Fruit fly (Drosophila melanogaster) whole organism, embryonic: Measurements from ENCODE around the gene Mst89B.

ENCODE experiments used
- Abd-B ChIP-seq: fragments of 200-800 bp; sonication (Bioruptor generic); optimal IDR thresholded peaks from 2 replicates; lab custom pipeline; 2018; ENCODE audit warnings: missing biosample characterization, mild to moderate bottlenecking, missing genetic modification characterization, moderate library complexity
- B-H1 ChIP-seq: fragments of 200-800 bp; sonication (Bioruptor generic); IDR thresholded peaks from 3 replicates; pipeline ENCODE4 v1.3.6; 2022; ENCODE audit warnings: missing biosample characterization, missing genetic modification characterization
- Blimp-1 ChIP-seq: fragments of 200-800 bp; sonication (Bioruptor generic); optimal IDR thresholded peaks from 3 replicates; lab custom pipeline; 2018; ENCODE audit warnings: missing biosample characterization, missing genetic modification characterization, mild to moderate bottlenecking, moderate library complexity, missing genetic modification reagents
- BtbVII ChIP-seq: fragments of 200-800 bp; sonication (Bioruptor generic); optimal IDR thresholded peaks from 3 replicates; lab custom pipeline; 2017; ENCODE audit warnings: missing biosample characterization, mild to moderate bottlenecking, missing genetic modification characterization
- CG10321 ChIP-seq: fragments of 200-800 bp; sonication (Bioruptor generic); IDR thresholded peaks from 2 replicates; pipeline ENCODE4 v1.3.6; 2022; ENCODE audit warnings: missing biosample characterization, missing genetic modification characterization
- CG10431 ChIP-seq: fragments of 200-800 bp; sonication (Bioruptor generic); optimal IDR thresholded peaks from 3 replicates; lab custom pipeline; 2018; ENCODE audit warnings: missing biosample characterization, mild to moderate bottlenecking, missing genetic modification characterization
- CG10462 ChIP-seq: fragments of 200-800 bp; sonication (Bioruptor generic); optimal IDR thresholded peaks from 2 replicates; lab custom pipeline; 2016; ENCODE audit warnings: missing biosample characterization, missing genetic modification characterization
- CG12219 ChIP-seq: fragments of 200-800 bp; sonication (Bioruptor generic); optimal IDR thresholded peaks from 3 replicates; lab custom pipeline; 2018; ENCODE audit warnings: missing biosample characterization, mild to moderate bottlenecking, missing genetic modification characterization
- CG12391 ChIP-seq: fragments of 200-800 bp; sonication (Bioruptor generic); optimal IDR thresholded peaks from 3 replicates; lab custom pipeline; 2018; ENCODE audit warnings: missing biosample characterization, mild to moderate bottlenecking, missing genetic modification characterization, moderate library complexity
- CG12769 ChIP-seq: fragments of 200-800 bp; sonication (Bioruptor generic); optimal IDR thresholded peaks from 2 replicates; lab custom pipeline; 2019; ENCODE audit warnings: missing biosample characterization, mild to moderate bottlenecking, missing genetic modification characterization, moderate library complexity
- CG1647 ChIP-seq: fragments of 200-800 bp; sonication (Bioruptor generic); optimal IDR thresholded peaks from 3 replicates; lab custom pipeline; 2016; ENCODE audit warnings: missing biosample characterization, missing genetic modification characterization
- CG16863 ChIP-seq: fragments of 200-800 bp; sonication (Bioruptor generic); optimal IDR thresholded peaks from 3 replicates; lab custom pipeline; 2016; ENCODE audit warnings: missing biosample characterization, missing genetic modification characterization
- CG17612 ChIP-seq: fragments of 200-800 bp; sonication (Bioruptor generic); IDR thresholded peaks from 2 replicates; pipeline ENCODE4 v1.3.6; 2022; ENCODE audit warnings: missing biosample characterization, missing genetic modification characterization
- CG18764 ChIP-seq: fragments of 200-800 bp; sonication (Bioruptor generic); optimal IDR thresholded peaks from 3 replicates; lab custom pipeline; 2016; ENCODE audit warnings: missing biosample characterization, missing genetic modification characterization
- CG3847 ChIP-seq: fragments of 200-800 bp; sonication (Bioruptor generic); IDR thresholded peaks from 2 replicates; pipeline ENCODE4 v1.3.6; 2022; ENCODE audit warnings: missing biosample characterization, missing genetic modification characterization
- CG5180 ChIP-seq: fragments of 200-800 bp; sonication (Bioruptor generic); optimal IDR thresholded peaks from 3 replicates; lab custom pipeline; 2017; ENCODE audit warnings: missing biosample characterization, missing genetic modification characterization, mild to moderate bottlenecking, moderate library complexity, missing genetic modification reagents
- CG6254 ChIP-seq: fragments of 200-800 bp; sonication (Bioruptor generic); optimal IDR thresholded peaks from 3 replicates; lab custom pipeline; 2017; ENCODE audit warnings: mild to moderate bottlenecking, missing biosample characterization, missing genetic modification reagents, missing genetic modification characterization
- CG7786 ChIP-seq: fragments of 200-800 bp; sonication (Bioruptor generic); optimal IDR thresholded peaks from 2 replicates; lab custom pipeline; 2016; ENCODE audit warnings: missing biosample characterization, missing genetic modification characterization
- CG8478 ChIP-seq: fragments of >200 bp; optimal IDR thresholded peaks from 2 replicates; lab custom pipeline; 2018
- CG9797 ChIP-seq: fragments of 200-800 bp; sonication (Bioruptor generic); optimal IDR thresholded peaks from 3 replicates; lab custom pipeline; 2018; ENCODE audit warnings: missing biosample characterization, mild to moderate bottlenecking, missing genetic modification characterization
- E2f1 ChIP-seq: fragments of 200-800 bp; sonication (Bioruptor generic); IDR thresholded peaks from 2 replicates; pipeline ENCODE4 v1.3.6; 2022; ENCODE audit warnings: missing biosample characterization, missing genetic modification characterization
- Hr3 ChIP-seq: fragments of 200-800 bp; sonication (Bioruptor generic); optimal IDR thresholded peaks from 3 replicates; lab custom pipeline; 2016; ENCODE audit warnings: missing biosample characterization, missing genetic modification characterization
- Hsf ChIP-seq: fragments of 200-800 bp; sonication (Bioruptor generic); optimal IDR thresholded peaks from 3 replicates; lab custom pipeline; 2016; ENCODE audit warnings: missing biosample characterization, missing genetic modification characterization
- Med ChIP-seq: fragments of 200-800 bp; sonication (Bioruptor generic); peaks from one replicate; lab custom pipeline; 2016; ENCODE audit warnings: missing biosample characterization, missing genetic modification characterization, mild to moderate bottlenecking, inconsistent platforms, moderate library complexity
- Opbp ChIP-seq: fragments of 200-800 bp; sonication (Bioruptor generic); IDR thresholded peaks from 3 replicates; pipeline ENCODE4 v1.3.6; 2022; ENCODE audit warnings: missing biosample characterization, missing genetic modification characterization; ENCODE audit not compliant: partially characterized antibody
- Optix ChIP-seq: fragments of 200-800 bp; sonication (Bioruptor generic); IDR thresholded peaks from 3 replicates; pipeline ENCODE4 v1.3.6; 2022; ENCODE audit warnings: missing biosample characterization, missing genetic modification characterization
- Pdp1 ChIP-seq, 2 experiments: fragments of 200-800 bp; sonication (Bioruptor generic); optimal IDR thresholded peaks; 3 replicates each; lab custom pipeline; 2016; ENCODE audit warnings: missing biosample characterization in 2 of 2, missing genetic modification characterization in 2 of 2, mild to moderate bottlenecking in 1 of 2, moderate library complexity in 1 of 2
- Rfx ChIP-seq: fragments of 200-800 bp; sonication (Bioruptor generic); IDR thresholded peaks from 2 replicates; pipeline ENCODE4 v1.3.6; 2022; ENCODE audit warnings: missing biosample characterization, missing genetic modification characterization
- ab ChIP-seq: fragments of 200-800 bp; sonication (Bioruptor generic); optimal IDR thresholded peaks from 2 replicates; lab custom pipeline; 2016; ENCODE audit warnings: missing biosample characterization, missing genetic modification characterization
- amos ChIP-seq: fragments of 200-800 bp; sonication (Bioruptor generic); IDR thresholded peaks from 2 replicates; pipeline ENCODE4 v1.3.6; 2022; ENCODE audit warnings: missing biosample characterization, missing genetic modification characterization; ENCODE audit not compliant: partially characterized antibody
- aop ChIP-seq: fragments of 200-800 bp; sonication (Bioruptor generic); IDR thresholded peaks from 2 replicates; pipeline ENCODE4 v1.3.6; 2022; ENCODE audit warnings: missing biosample characterization, missing genetic modification characterization
- crc ChIP-seq: fragments of 200-800 bp; sonication (Bioruptor generic); optimal IDR thresholded peaks from 2 replicates; lab custom pipeline; 2016; ENCODE audit warnings: missing biosample characterization, missing genetic modification characterization
- da ChIP-seq: fragments of 200-800 bp; sonication (Bioruptor generic); optimal IDR thresholded peaks from 2 replicates; lab custom pipeline; 2016; ENCODE audit warnings: missing biosample characterization, missing genetic modification characterization
- eve ChIP-seq, 2 experiments: fragments of >200 bp; optimal IDR thresholded peaks; 2 replicates each; lab custom pipeline; 2017; ENCODE audit warnings: missing biosample characterization in 2 of 2, missing genetic modification characterization in 2 of 2
- fru ChIP-seq: fragments of >200 bp; optimal IDR thresholded peaks from 2 replicates; lab custom pipeline; 2017
- gfzf ChIP-seq: fragments of 200-800 bp; sonication (Bioruptor generic); optimal IDR thresholded peaks from 2 replicates; lab custom pipeline; 2016; ENCODE audit warnings: missing biosample characterization, mild to moderate bottlenecking, missing genetic modification characterization, moderate library complexity
- gsb ChIP-seq: fragments of 200-800 bp; sonication (Bioruptor generic); IDR thresholded peaks from 2 replicates; pipeline ENCODE4 v1.3.6; 2022; ENCODE audit warnings: missing biosample characterization, missing genetic modification characterization
- ind ChIP-seq: fragments of 200-800 bp; sonication (Bioruptor generic); optimal IDR thresholded peaks from 3 replicates; lab custom pipeline; 2016; ENCODE audit warnings: missing biosample characterization, missing genetic modification characterization
- nmo ChIP-seq: fragments of 200-800 bp; sonication (Bioruptor generic); optimal IDR thresholded peaks from 2 replicates; lab custom pipeline; 2018; ENCODE audit warnings: missing biosample characterization, mild to moderate bottlenecking, missing genetic modification characterization, moderate library complexity
- peb ChIP-seq: fragments of 200-800 bp; sonication (Bioruptor generic); IDR thresholded peaks from 2 replicates; pipeline ENCODE4 v1.3.6; 2022; ENCODE audit warnings: missing biosample characterization, missing genetic modification characterization
- pum ChIP-seq: fragments of 200-800 bp; sonication (Bioruptor generic); optimal IDR thresholded peaks from 2 replicates; lab custom pipeline; 2016; ENCODE audit warnings: missing biosample characterization, missing genetic modification characterization
- schlank ChIP-seq: fragments of 200-800 bp; sonication (Bioruptor generic); optimal IDR thresholded peaks from 2 replicates; lab custom pipeline; 2018; ENCODE audit warnings: missing biosample characterization, mild to moderate bottlenecking, missing genetic modification characterization
- sob ChIP-seq: fragments of 200-800 bp; sonication (Bioruptor generic); IDR thresholded peaks from 2 replicates; pipeline ENCODE4 v1.3.6; 2022; ENCODE audit warnings: missing biosample characterization, missing genetic modification characterization
- unc-4 ChIP-seq: fragments of 200-800 bp; sonication (Bioruptor generic); IDR thresholded peaks from 2 replicates; pipeline ENCODE4 v1.3.6; 2022; ENCODE audit warnings: missing biosample characterization, missing genetic modification characterization; ENCODE audit not compliant: partially characterized antibody
- z ChIP-seq: fragments of 200-800 bp; sonication (Bioruptor generic); IDR thresholded peaks from 3 replicates; pipeline ENCODE4 v1.3.6; 2022; ENCODE audit warnings: missing biosample characterization, missing genetic modification characterization
- zfh1 ChIP-seq: fragments of 200-800 bp; sonication (Bioruptor generic); IDR thresholded peaks from 3 replicates; pipeline ENCODE4 v1.3.6; 2022; ENCODE audit warnings: missing biosample characterization, missing genetic modification characterization

Mst89B gene

dm6 chr3R:16249829-16250814 is 16.7 kb upstream of the Mst89B start (continued):
- peak; percentile 94 for TF ChIP-seq Med (GFP tag; lab: Kevin White, UChicago)
- no peak for TF ChIP-seq sob (GFP tag; lab: Robert Waterston, UW)
- peak; percentile 76 for TF ChIP-seq CG8478 (lab: Kevin White, UChicago)
- peak; percentile 6 for TF ChIP-seq CG12219 (GFP tag; lab: Kevin White, UChicago)
- no peak for TF ChIP-seq pum (GFP tag; lab: Kevin White, UChicago)
- peak; percentile 4 to 82 for TF ChIP-seq Pdp1 (GFP tag; optimal IDR thresholded peaks at IDR 0.05; lab: Kevin White, UChicago)
- TF ChIP-seq z (GFP tag; lab: Robert Waterston, UW) = no peak
- TF ChIP-seq gfzf (GFP tag; lab: Kevin White, UChicago) = no peak
- no peak for TF ChIP-seq E2f1 (GFP tag; lab: Robert Waterston, UW)
- TF ChIP-seq Rfx (GFP tag; lab: Robert Waterston, UW) = no peak
- no peak for TF ChIP-seq gsb
- TF ChIP-seq BtbVII (GFP tag; lab: Kevin White, UChicago) = peak; percentile 31
- peak; percentile 87 for TF ChIP-seq CG12769 (tag; lab: Kevin White, UChicago)
- no peak for TF ChIP-seq Optix (GFP tag; lab: Robert Waterston, UW)
- no peak for TF ChIP-seq crc (GFP tag; lab: Kevin White, UChicago)
- no peak for TF ChIP-seq Blimp-1 (GFP tag; lab: Kevin White, UChicago)
- TF ChIP-seq CG7786 (GFP tag; lab: Kevin White, UChicago) = peak; percentile 13
- no peak for TF ChIP-seq CG18764 (GFP tag; lab: Kevin White, UChicago)
- TF ChIP-seq da = no peak
- TF ChIP-seq ab (GFP tag; lab: Kevin White, UChicago) = peak; percentile 82
- TF ChIP-seq CG10321 (GFP tag; lab: Robert Waterston, UW) = no peak
- TF ChIP-seq ind = peak; percentile 31
- no peak for TF ChIP-seq Opbp (GFP tag; lab: Robert Waterston, UW)
- TF ChIP-seq CG17612 (GFP tag; lab: Robert Waterston, UW) = no peak
- TF ChIP-seq zfh1 (GFP tag; lab: Robert Waterston, UW) = no peak
- TF ChIP-seq schlank (tag; lab: Kevin White, UChicago) = peak; percentile 27
- TF ChIP-seq B-H1 (GFP tag; lab: Robert Waterston, UW) = no peak
- peak; percentile 32 for TF ChIP-seq CG16863 (GFP tag; lab: Kevin White, UChicago)
- no peak for TF ChIP-seq unc-4 (GFP tag; lab: Robert Waterston, UW)
- TF ChIP-seq Hsf (GFP tag; lab: Kevin White, UChicago) = peak; percentile 6
- TF ChIP-seq CG12391 (tag; lab: Kevin White, UChicago) = peak; percentile 30
- no peak for TF ChIP-seq CG3847
- TF ChIP-seq Hr3 (GFP tag; lab: Kevin White, UChicago) = no peak
- TF ChIP-seq CG1647 (GFP tag; lab: Kevin White, UChicago) = peak; percentile 12
- TF ChIP-seq fru = no peak
- peak; percentile 36 for TF ChIP-seq CG10462 (GFP tag; lab: Kevin White, UChicago)
- peak; percentile 55 for TF ChIP-seq CG10431
- no peak for TF ChIP-seq eve (GFP tag; optimal IDR thresholded peaks at IDR 0.05; lab: Kevin White, UChicago)
- TF ChIP-seq CG5180 (GFP tag; lab: Kevin White, UChicago) = peak; percentile 92
- no peak for TF ChIP-seq CG6254 (GFP tag; lab: Kevin White, UChicago)
- TF ChIP-seq amos (GFP tag; lab: Robert Waterston, UW) = no peak
- peak; percentile 22 for TF ChIP-seq Abd-B (GFP tag; lab: Kevin White, UChicago)
- TF ChIP-seq aop (GFP tag; lab: Robert Waterston, UW) = no peak
- no peak for TF ChIP-seq nmo
- TF ChIP-seq peb = no peak
- no peak for TF ChIP-seq CG9797 (GFP tag; lab: Kevin White, UChicago)
